Fruit fly (Drosophila melanogaster) whole organism, embryonic: ENCODE measurements around the gene CG7156.

Experiments used
- Atf-2 ChIP-seq: fragments of 200-800 bp; sonication (Bioruptor generic); optimal IDR thresholded peaks from 2 replicates; lab custom pipeline; 2016; ENCODE audit warnings: missing biosample characterization, missing genetic modification characterization
- B-H2 ChIP-seq: fragments of 200-800 bp; sonication (Bioruptor generic); optimal IDR thresholded peaks from 2 replicates; lab custom pipeline; 2018; ENCODE audit warnings: missing biosample characterization, mild to moderate bottlenecking, missing genetic modification characterization
- Bdp1 ChIP-seq: fragments of 200-800 bp; sonication (Bioruptor generic); optimal IDR thresholded peaks from 3 replicates; lab custom pipeline; 2016; ENCODE audit warnings: missing biosample characterization, missing genetic modification characterization
- C15 ChIP-seq: fragments of 200-800 bp; sonication (Bioruptor generic); IDR thresholded peaks from 3 replicates; pipeline ENCODE4 v1.3.6; 2022; ENCODE audit warnings: missing biosample characterization, missing genetic modification characterization
- CG10209 ChIP-seq: fragments of 200-800 bp; sonication (Bioruptor generic); optimal IDR thresholded peaks from 3 replicates; lab custom pipeline; 2017; ENCODE audit warnings: missing biosample characterization, mild to moderate bottlenecking, missing genetic modification characterization, missing genetic modification reagents
- CG12219 ChIP-seq: fragments of 200-800 bp; sonication (Bioruptor generic); optimal IDR thresholded peaks from 3 replicates; lab custom pipeline; 2018; ENCODE audit warnings: missing biosample characterization, mild to moderate bottlenecking, missing genetic modification characterization
- CG1603 ChIP-seq: fragments of 200-800 bp; sonication (Bioruptor generic); optimal IDR thresholded peaks from 2 replicates; lab custom pipeline; 2019; ENCODE audit warnings: missing biosample characterization, mild to moderate bottlenecking, missing genetic modification characterization, moderate library complexity
- CG2120 ChIP-seq: fragments of 200-800 bp; sonication (Bioruptor generic); optimal IDR thresholded peaks from 3 replicates; lab custom pipeline; 2016; ENCODE audit warnings: missing biosample characterization, missing genetic modification characterization
- CG30020 ChIP-seq: fragments of 200-800 bp; optimal IDR thresholded peaks from 2 replicates; lab custom pipeline; 2019; ENCODE audit warnings: missing biosample characterization, mild to moderate bottlenecking, missing genetic modification characterization, moderate library complexity
- CG3065 ChIP-seq: fragments of 200-800 bp; sonication (Bioruptor generic); optimal IDR thresholded peaks from 2 replicates; lab custom pipeline; 2016; ENCODE audit warnings: missing biosample characterization, missing genetic modification characterization
- CG32767 ChIP-seq: fragments of 200-800 bp; sonication (Bioruptor generic); IDR thresholded peaks from 2 replicates; pipeline ENCODE4 v1.3.6; 2022; ENCODE audit warnings: missing biosample characterization, missing genetic modification characterization
- CG32772 ChIP-seq: fragments of 200-800 bp; sonication (Bioruptor generic); IDR thresholded peaks from 2 replicates; pipeline ENCODE4 v1.3.6; 2022; ENCODE audit warnings: missing biosample characterization, missing genetic modification characterization
- CG33213 ChIP-seq: fragments of 200-800 bp; sonication (Bioruptor generic); optimal IDR thresholded peaks from 3 replicates; lab custom pipeline; 2016; ENCODE audit warnings: missing biosample characterization, missing genetic modification characterization
- CG3407 ChIP-seq: fragments of 200-800 bp; sonication (Bioruptor generic); optimal IDR thresholded peaks from 2 replicates; lab custom pipeline; 2018; ENCODE audit warnings: missing biosample characterization, mild to moderate bottlenecking, missing genetic modification characterization
- CG4360 ChIP-seq: fragments of 200-800 bp; sonication (Bioruptor generic); IDR thresholded peaks from 2 replicates; pipeline ENCODE4 v1.3.6; 2022; ENCODE audit warnings: missing biosample characterization, missing genetic modification characterization
- CG6175 ChIP-seq: fragments of 200-800 bp; sonication (Bioruptor generic); IDR thresholded peaks from 3 replicates; pipeline ENCODE4 v1.3.6; 2022; ENCODE audit warnings: missing biosample characterization, missing genetic modification characterization
- CG6654 ChIP-seq: fragments of 200-800 bp; sonication (Bioruptor generic); optimal IDR thresholded peaks from 2 replicates; lab custom pipeline; 2017; ENCODE audit warnings: missing biosample characterization, mild to moderate bottlenecking, missing genetic modification characterization
- CG8388 ChIP-seq: fragments of 200-800 bp; sonication (Bioruptor generic); optimal IDR thresholded peaks from 2 replicates; lab custom pipeline; 2019; ENCODE audit warnings: missing biosample characterization, mild to moderate bottlenecking, missing genetic modification characterization, moderate library complexity
- Chrac-16 ChIP-seq: fragments of 200-800 bp; sonication (Bioruptor generic); optimal IDR thresholded peaks from 3 replicates; lab custom pipeline; 2016; ENCODE audit warnings: missing biosample characterization, missing genetic modification characterization
- CrebB ChIP-seq: fragments of 200-800 bp; sonication (Bioruptor generic); optimal IDR thresholded peaks from 3 replicates; lab custom pipeline; 2018; ENCODE audit warnings: missing biosample characterization, mild to moderate bottlenecking, missing genetic modification characterization
- Drgx ChIP-seq: fragments of 200-800 bp; sonication (Bioruptor generic); IDR thresholded peaks from 2 replicates; pipeline ENCODE4 v1.3.6; 2022; ENCODE audit warnings: missing biosample characterization, missing genetic modification characterization
- GATAe ChIP-seq: fragments of 200-800 bp; sonication (Bioruptor generic); conservative IDR thresholded peaks from 2 replicates; pipeline ENCODE4 v1.3.6; 2022; ENCODE audit warnings: missing biosample characterization, missing genetic modification characterization
- HLH3B ChIP-seq: fragments of 200-800 bp; sonication (Bioruptor generic); IDR thresholded peaks from 2 replicates; pipeline ENCODE4 v1.3.6; 2022; ENCODE audit warnings: missing biosample characterization, missing genetic modification characterization
- Hr39 ChIP-seq: fragments of >200 bp; optimal IDR thresholded peaks from 2 replicates; lab custom pipeline; 2017
- Kr ChIP-seq: fragments of 200-800 bp; sonication (Bioruptor generic); optimal IDR thresholded peaks from 2 replicates; lab custom pipeline; 2017; ENCODE audit warnings: missing biosample characterization, mild to moderate bottlenecking, missing genetic modification characterization
- Mrtf ChIP-seq: fragments of 200-800 bp; sonication (Bioruptor generic); IDR thresholded peaks from 3 replicates; pipeline ENCODE4 v1.3.6; 2022; ENCODE audit warnings: missing biosample characterization, missing genetic modification characterization
- NC2β ChIP-seq: fragments of 200-800 bp; sonication (Bioruptor generic); optimal IDR thresholded peaks from 2 replicates; lab custom pipeline; 2016; ENCODE audit warnings: missing biosample characterization, missing genetic modification characterization
- Nf-YA ChIP-seq: fragments of 200-800 bp; sonication (Bioruptor generic); IDR thresholded peaks from 2 replicates; pipeline ENCODE4 v1.3.6; 2022; ENCODE audit warnings: missing biosample characterization, missing genetic modification characterization
- Nf-YC ChIP-seq: fragments of 200-800 bp; optimal IDR thresholded peaks from 3 replicates; lab custom pipeline; 2019; ENCODE audit warnings: missing biosample characterization, mild to moderate bottlenecking, missing genetic modification characterization, moderate library complexity
- Sox102F ChIP-seq: fragments of 200-800 bp; sonication (Bioruptor generic); optimal IDR thresholded peaks from 2 replicates; lab custom pipeline; 2018; ENCODE audit warnings: missing biosample characterization, mild to moderate bottlenecking, missing genetic modification characterization, moderate library complexity
- Spps ChIP-seq: fragments of 200-800 bp; sonication (Bioruptor generic); optimal IDR thresholded peaks from 2 replicates; lab custom pipeline; 2018; ENCODE audit warnings: missing biosample characterization, mild to moderate bottlenecking, missing genetic modification characterization
- Sry-β ChIP-seq: fragments of 200-800 bp; sonication (Bioruptor generic); optimal IDR thresholded peaks from 2 replicates; lab custom pipeline; 2018; ENCODE audit warnings: missing biosample characterization, mild to moderate bottlenecking, missing genetic modification characterization, moderate library complexity
- bbx ChIP-seq: fragments of 200-800 bp; sonication (Bioruptor generic); IDR thresholded peaks from 2 replicates; pipeline ENCODE4 v1.3.6; 2022; ENCODE audit warnings: missing biosample characterization, missing genetic modification characterization; ENCODE audit not compliant: partially characterized antibody
- bowl ChIP-seq: fragments of 200-800 bp; sonication (Bioruptor generic); IDR thresholded peaks from 2 replicates; pipeline ENCODE4 v1.3.6; 2022; ENCODE audit warnings: missing biosample characterization, missing genetic modification characterization
- cad ChIP-seq: fragments of >200 bp; optimal IDR thresholded peaks from 2 replicates; lab custom pipeline; 2017; ENCODE audit warnings: missing biosample characterization, missing genetic modification characterization
- chm ChIP-seq: fragments of 200-800 bp; sonication (Bioruptor generic); IDR thresholded peaks from 2 replicates; pipeline ENCODE4 v1.3.6; 2022; ENCODE audit warnings: missing biosample characterization, missing genetic modification characterization
- da ChIP-seq: fragments of 200-800 bp; sonication (Bioruptor generic); optimal IDR thresholded peaks from 2 replicates; lab custom pipeline; 2016; ENCODE audit warnings: missing biosample characterization, missing genetic modification characterization
- dysf ChIP-seq: fragments of 200-800 bp; sonication (Bioruptor generic); IDR thresholded peaks from 3 replicates; pipeline ENCODE4 v1.3.6; 2022; ENCODE audit warnings: missing biosample characterization, missing genetic modification characterization
- eve ChIP-seq, 2 experiments: fragments of >200 bp; optimal IDR thresholded peaks; 2 replicates each; lab custom pipeline; 2017; ENCODE audit warnings: missing biosample characterization in 2 of 2, missing genetic modification characterization in 2 of 2
- exex ChIP-seq: fragments of 200-800 bp; sonication (Bioruptor generic); optimal IDR thresholded peaks from 4 replicates; lab custom pipeline; 2018; ENCODE audit warnings: missing biosample characterization, mild to moderate bottlenecking, missing genetic modification characterization, moderate library complexity
- eyg ChIP-seq: fragments of 200-800 bp; sonication (Bioruptor generic); optimal IDR thresholded peaks from 3 replicates; lab custom pipeline; 2016; ENCODE audit warnings: missing biosample characterization, missing genetic modification characterization
- fd64A ChIP-seq: fragments of 200-800 bp; sonication (Bioruptor generic); optimal IDR thresholded peaks from 3 replicates; lab custom pipeline; 2018; ENCODE audit warnings: missing biosample characterization, mild to moderate bottlenecking, missing genetic modification characterization
- gfzf ChIP-seq: fragments of 200-800 bp; sonication (Bioruptor generic); optimal IDR thresholded peaks from 2 replicates; lab custom pipeline; 2016; ENCODE audit warnings: missing biosample characterization, mild to moderate bottlenecking, missing genetic modification characterization, moderate library complexity
- grn ChIP-seq: fragments of 200-800 bp; sonication (Bioruptor generic); optimal IDR thresholded peaks from 3 replicates; lab custom pipeline; 2017; ENCODE audit warnings: missing biosample characterization, missing genetic modification characterization
- kah ChIP-seq: fragments of 200-800 bp; sonication (Bioruptor generic); optimal IDR thresholded peaks from 2 replicates; lab custom pipeline; 2018; ENCODE audit warnings: missing biosample characterization, mild to moderate bottlenecking, missing genetic modification characterization
- pfk ChIP-seq: fragments of 200-800 bp; sonication (Bioruptor generic); optimal IDR thresholded peaks from 2 replicates; lab custom pipeline; 2018; ENCODE audit warnings: missing biosample characterization, mild to moderate bottlenecking, missing genetic modification characterization, moderate library complexity
- slbo ChIP-seq: fragments of 200-800 bp; sonication (Bioruptor generic); IDR thresholded peaks from 2 replicates; pipeline ENCODE4 v1.3.6; 2022; ENCODE audit warnings: missing biosample characterization, missing genetic modification characterization
- ssp ChIP-seq: fragments of 200-800 bp; sonication (Bioruptor generic); IDR thresholded peaks from 2 replicates; pipeline ENCODE4 v1.3.6; 2022; ENCODE audit warnings: missing biosample characterization, missing genetic modification characterization
- tgo ChIP-seq: fragments of 200-800 bp; sonication (Bioruptor generic); IDR thresholded peaks from 3 replicates; pipeline ENCODE4 v1.3.6; 2022; ENCODE audit warnings: missing biosample characterization, missing genetic modification characterization
- vvl ChIP-seq: fragments of 200-800 bp; sonication (Bioruptor generic); IDR thresholded peaks from 2 replicates; pipeline ENCODE4 v1.3.6; 2022; ENCODE audit warnings: missing biosample characterization, missing genetic modification characterization
- wdn ChIP-seq: fragments of 200-800 bp; sonication (Bioruptor generic); IDR thresholded peaks from 2 replicates; pipeline ENCODE4 v1.3.6; 2022; ENCODE audit warnings: missing biosample characterization, missing genetic modification characterization
- zfh2 ChIP-seq: fragments of 200-800 bp; sonication (Bioruptor generic); optimal IDR thresholded peaks from 2 replicates; lab custom pipeline; 2016; ENCODE audit warnings: missing biosample characterization, missing genetic modification characterization

CG7156 gene

dm6 chr3R:18196991-18197801 lies 44.8 kb downstream of the CG7156 start (continued):
- TF ChIP-seq Kr (GFP tag; lab: Kevin White, UChicago) = no peak
- TF ChIP-seq Hr39 (lab: Kevin White, UChicago) = no peak
- no peak for TF ChIP-seq slbo
- TF ChIP-seq CG12219 (GFP tag; lab: Kevin White, UChicago) = no peak
- TF ChIP-seq pfk (GFP tag; lab: Kevin White, UChicago) = no peak
- TF ChIP-seq Bdp1 = no peak
- no peak for TF ChIP-seq Spps (tag; lab: Kevin White, UChicago)
- TF ChIP-seq CG4360 (GFP tag; lab: Robert Waterston, UW) = no peak
- no peak for TF ChIP-seq wdn
- TF ChIP-seq vvl (GFP tag; lab: Robert Waterston, UW) = no peak
- TF ChIP-seq CG32767 (GFP tag; lab: Robert Waterston, UW) = no peak
- TF ChIP-seq CG30020 = peak; percentile 9
- TF ChIP-seq eve (GFP tag; optimal IDR thresholded peaks at IDR 0.05; lab: Kevin White, UChicago) = no peak
- no peak for TF ChIP-seq C15
- peak; percentile 59 for TF ChIP-seq CrebB
- peak; percentile 25 for TF ChIP-seq kah
- peak; percentile 36 for TF ChIP-seq CG6654 (GFP tag; lab: Kevin White, UChicago)
- TF ChIP-seq CG3407 (GFP tag; lab: Kevin White, UChicago) = peak; percentile 26
- TF ChIP-seq da (GFP tag; lab: Kevin White, UChicago) = no peak
- TF ChIP-seq CG33213 (GFP tag; lab: Kevin White, UChicago) = no peak
- TF ChIP-seq eyg (GFP tag; lab: Kevin White, UChicago) = no peak
- no peak for TF ChIP-seq Drgx
- no peak for TF ChIP-seq Atf-2
- TF ChIP-seq CG32772 (GFP tag; lab: Robert Waterston, UW) = no peak
- TF ChIP-seq HLH3B (GFP tag; lab: Robert Waterston, UW) = no peak
- no peak for TF ChIP-seq gfzf (GFP tag; lab: Kevin White, UChicago)
- TF ChIP-seq CG2120 = peak; percentile 61
- TF ChIP-seq Mrtf (GFP tag; lab: Robert Waterston, UW) = no peak
- TF ChIP-seq tgo (GFP tag; lab: Robert Waterston, UW) = no peak
- TF ChIP-seq GATAe (GFP tag; lab: Robert Waterston, UW) = no peak
- TF ChIP-seq ssp = no peak
- peak; percentile 30 for TF ChIP-seq Chrac-16 (GFP tag; lab: Kevin White, UChicago)
- TF ChIP-seq dysf (GFP tag; lab: Robert Waterston, UW) = no peak
- TF ChIP-seq cad (GFP tag; lab: Kevin White, UChicago) = no peak
- TF ChIP-seq NC2β (GFP tag; lab: Kevin White, UChicago) = no peak
- TF ChIP-seq CG8388 (GFP tag; lab: Kevin White, UChicago) = peak; percentile 100
- no peak for TF ChIP-seq Nf-YA
- TF ChIP-seq B-H2 (GFP tag; lab: Kevin White, UChicago) = peak; percentile 7
- no peak for TF ChIP-seq bowl (GFP tag; lab: Robert Waterston, UW)
- no peak for TF ChIP-seq Sry-β (GFP tag; lab: Kevin White, UChicago)
- no peak for TF ChIP-seq fd64A (GFP tag; lab: Kevin White, UChicago)
- no peak for TF ChIP-seq CG6175
- TF ChIP-seq Sox102F (GFP tag; lab: Kevin White, UChicago) = peak; percentile 60
- TF ChIP-seq bbx = no peak
- no peak for TF ChIP-seq grn (GFP tag; lab: Kevin White, UChicago)
- peak; percentile 19 for TF ChIP-seq exex
- TF ChIP-seq CG3065 (GFP tag; lab: Kevin White, UChicago) = no peak
- peak; percentile 28 for TF ChIP-seq CG1603 (tag; lab: Kevin White, UChicago)
- TF ChIP-seq zfh2 (GFP tag; lab: Kevin White, UChicago) = no peak
- TF ChIP-seq chm (GFP tag; lab: Robert Waterston, UW) = no peak
- peak; percentile 45 for TF ChIP-seq Nf-YC
- peak; percentile 53 for TF ChIP-seq CG10209 (GFP tag; lab: Kevin White, UChicago)
